Worm (Caenorhabditis elegans) whole organism, young adult: ENCODE measurements around the gene ceh-22.

Experiments used
- F49E8.2 ChIP-seq: sonication (generic microtip); optimal IDR thresholded peaks from 3 replicates; lab custom pipeline; 2017; ENCODE audit warnings: missing genetic modification characterization, mild to moderate bottlenecking, missing compliant biosample characterization, antibody characterized with exemption, moderate library complexity; ENCODE audit not compliant: insufficient read depth
- Y95B8A.8 ChIP-seq: fragments of 200-800 bp; sonication (Bioruptor generic); IDR thresholded peaks from 2 replicates; pipeline ENCODE4 v1.3.6; 2022; ENCODE audit warnings: missing genetic modification reagents, missing genetic modification characterization, missing compliant biosample characterization
- ets-4 ChIP-seq: fragments of 200-800 bp; sonication (Bioruptor generic); optimal IDR thresholded peaks from 2 replicates; lab custom pipeline; 2018; ENCODE audit warnings: mild to moderate bottlenecking, missing genetic modification characterization, missing compliant biosample characterization
- him-1 ChIP-seq: sonication (generic microtip); optimal IDR thresholded peaks from 2 replicates; lab custom pipeline; 2016; ENCODE audit warnings: missing genotype, missing genetic modification reagents, missing genetic modification characterization, missing compliant biosample characterization
- nfyb-1 ChIP-seq: fragments of 200-800 bp; sonication (Bioruptor generic); IDR thresholded peaks from 2 replicates; pipeline ENCODE4 v1.3.6; 2022; ENCODE audit warnings: missing genetic modification reagents, missing genetic modification characterization, missing compliant biosample characterization
- zim-3 ChIP-seq: sonication (generic microtip); optimal IDR thresholded peaks from 2 replicates; lab custom pipeline; 2017; ENCODE audit warnings: mild to moderate bottlenecking, missing genetic modification characterization, moderate library complexity, missing compliant biosample characterization
- ztf-22 ChIP-seq: fragments of 200-800 bp; sonication (Bioruptor generic); optimal IDR thresholded peaks from 2 replicates; lab custom pipeline; 2018; ENCODE audit warnings: mild to moderate bottlenecking, missing genetic modification characterization, moderate library complexity, missing compliant biosample characterization

DNA sequence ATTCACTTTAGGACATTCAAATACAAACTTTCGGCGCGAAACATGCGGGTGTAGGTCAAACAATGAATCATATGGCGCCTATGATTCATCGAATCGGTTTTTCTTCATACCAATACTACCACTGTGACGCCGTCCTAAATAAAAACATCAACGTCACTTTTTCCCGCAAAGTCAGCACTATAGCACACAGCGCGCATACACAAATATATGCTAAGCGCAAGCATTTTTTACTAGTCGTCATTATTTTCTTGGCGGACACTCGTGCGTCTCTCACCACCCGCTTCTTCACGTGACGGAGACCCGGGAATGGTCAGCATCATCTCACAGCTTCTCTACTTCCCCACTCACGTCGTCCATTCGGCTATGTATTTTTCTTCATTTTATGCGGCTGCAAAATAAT is 51.5 kb downstream of the ceh-22 start:
- TF ChIP-seq F49E8.2, result no peak
- no peak for TF ChIP-seq Y95B8A.8 (GFP tag; lab: Robert Waterston, UW)
- no peak for TF ChIP-seq ets-4 (GFP tag; lab: Kevin White, UChicago)
- no peak for TF ChIP-seq nfyb-1 (GFP tag; lab: Robert Waterston, UW)
- no peak for TF ChIP-seq ztf-22 (GFP tag; lab: Kevin White, UChicago)
- TF ChIP-seq zim-3 (tag; lab: Kevin White, UChicago), result no peak
- TF ChIP-seq him-1, result no peak
